Worm (Caenorhabditis elegans): ENCODE measurements around the gene F41C3.7.

The F41C3.7 gene

DNA sequence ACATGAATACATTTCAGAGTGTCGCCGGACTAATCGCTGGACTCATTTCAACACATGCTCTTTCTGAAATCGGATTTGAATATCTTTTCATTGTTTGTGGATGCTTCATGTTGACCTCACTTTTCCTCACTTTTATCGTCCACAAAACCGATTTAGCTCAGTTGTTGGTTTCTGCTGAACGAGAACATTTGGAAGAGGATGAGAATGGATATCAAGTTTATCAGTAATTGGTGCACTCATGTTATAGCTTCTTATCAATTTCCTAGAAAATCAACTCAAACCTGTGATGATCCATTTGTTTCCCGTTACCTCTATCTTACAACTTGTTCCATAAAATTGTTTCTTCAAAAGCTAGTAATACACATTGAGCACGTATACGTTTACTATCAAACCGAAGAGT is 33.8 kb upstream of the F41C3.7 start (continued):
- TF ChIP-seq Y79H2A.3 (GFP tag; conservative IDR thresholded peaks at IDR 0.05) = no peak
- no peak for TF ChIP-seq snpc-4 (GFP tag; optimal IDR thresholded peaks at IDR 0.05)
- peak in 1 of 4 experiments; percentile 45 for TF ChIP-seq snpc-4 (tag; optimal IDR thresholded peaks at IDR 0.05)
- no peak for TF ChIP-seq snpc-3.4 (tag; optimal IDR thresholded peaks at IDR 0.05)
- TF ChIP-seq mes-4 (tag; optimal IDR thresholded peaks at IDR 0.05) = no peak
- no peak for TF ChIP-seq bed-1 (GFP tag; IDR thresholded peaks at IDR 0.05)
- TF ChIP-seq rcor-1 (GFP tag; IDR thresholded peaks at IDR 0.05) = 0 out of 2 replicates have a peak, but pooled peaks have one; percentile 28
- no peak for TF ChIP-seq madf-10 (tag; optimal IDR thresholded peaks at IDR 0.05)
- 0 out of 2 replicates have a peak, but pooled peaks have one; percentile 53 for TF ChIP-seq hsf-1 (GFP tag; IDR thresholded peaks at IDR 0.05)
- no peak for TF ChIP-seq tlf-1 (GFP tag; optimal IDR thresholded peaks at IDR 0.05)
- TF ChIP-seq snpc-1.3 (tag; optimal IDR thresholded peaks at IDR 0.05; ENCODE audit: insufficient read depth) = no peak
- TF ChIP-seq zim-3 (tag; optimal IDR thresholded peaks at IDR 0.05) = no peak

- TF ChIP-seq mxl-1 (tag; optimal IDR thresholded peaks at IDR 0.05) (no peak), ztf-26 (tag; optimal IDR thresholded peaks at IDR 0.05) (no peak), madf-6 (GFP tag; IDR thresholded peaks at IDR 0.05) (peak; percentile 85), F57C9.4 (tag; optimal IDR thresholded peaks at IDR 0.05) (no peak), nhr-80 (tag; optimal IDR thresholded peaks at IDR 0.05) (no peak), aptf-3 (GFP tag; IDR thresholded peaks at IDR 0.05) (no peak), ceh-100 (GFP tag; IDR thresholded peaks at IDR 0.05) (no peak; the same call in 1 of the 2 replicates), let-607 (tag; optimal IDR thresholded peaks at IDR 0.05) (peak in 1 of 2 experiments; percentile 4), hmg-1.2 (GFP tag; IDR thresholded peaks at IDR 0.05) (peak; percentile 26; the same call in 1 of the 2 replicates), madf-3 (GFP tag; IDR thresholded peaks at IDR 0.05) (no peak), akir-1 (GFP tag; optimal IDR thresholded peaks at IDR 0.05) (no peak), Y79H2A.3 (GFP tag; conservative IDR thresholded peaks at IDR 0.05) (no peak), rpc-1 (optimal IDR thresholded peaks at IDR 0.05) (peak; percentile 25), rpc-1 (tag; optimal IDR thresholded peaks at IDR 0.05) (no peak), snpc-3.4 (tag; optimal IDR thresholded peaks at IDR 0.05) (peak; percentile 43), ztf-22 (GFP tag; optimal IDR thresholded peaks at IDR 0.05) (no peak), tbp1 (GFP tag; optimal IDR thresholded peaks at IDR 0.05) (peak; percentile 19), Y56A3A.18 (GFP tag; IDR thresholded peaks at IDR 0.05) (no peak), F37B4.10 (GFP tag; IDR thresholded peaks at IDR 0.05) (no peak), hmg-20 (GFP tag; IDR thresholded peaks at IDR 0.05) (no peak), F55B11.4 (tag; optimal IDR thresholded peaks at IDR 0.05; ENCODE audit: borderline replicate concordance, insufficient read depth) (no peak), efl-1 (GFP tag; optimal IDR thresholded peaks at IDR 0.05) (peak; percentile 76), cebp-1 (GFP tag; IDR thresholded peaks at IDR 0.05) (no peak), cebp-1 (tag; optimal IDR thresholded peaks at IDR 0.05) (peak; percentile 12), Y95B8A.8 (GFP tag; IDR thresholded peaks at IDR 0.05) (no peak), xnd-1 (tag; optimal IDR thresholded peaks at IDR 0.05) (peak; percentile 60), F52B5.7 (tag; optimal IDR thresholded peaks at IDR 0.05) (no peak), rcor-1 (GFP tag; IDR thresholded peaks at IDR 0.05) (0 out of 2 replicates have a peak, but pooled peaks have one; percentile 7), madf-8 (GFP tag; conservative IDR thresholded peaks at IDR 0.05) (peak; percentile 46), B0019.2 (GFP tag; conservative IDR thresholded peaks at IDR 0.05) (no peak), lsl-1 (GFP tag; optimal IDR thresholded peaks at IDR 0.05) (peak; percentile 91), D2030.7 (GFP tag; IDR thresholded peaks at IDR 0.05) (peak; percentile 61), lin-54 (GFP tag; optimal IDR thresholded peaks at IDR 0.05) (peak; percentile 79), ekl-4 (GFP tag; IDR thresholded peaks at IDR 0.05) (no peak), ztf-6 (GFP tag; IDR thresholded peaks at IDR 0.05) (no peak), F57A8.1 (GFP tag; optimal IDR thresholded peaks at IDR 0.05) (no peak), dpl-1 (GFP tag; optimal IDR thresholded peaks at IDR 0.05) (peak; percentile 22), nfyb-1 (GFP tag; IDR thresholded peaks at IDR 0.05) (no peak), T07F8.4 (tag; optimal IDR thresholded peaks at IDR 0.05) (no peak)
These were observed 31.5 kb upstream of the F41C3.7 start, which contains the start of the genes rpn-5 and scc-1 for ce11 chrII:4698266-4698771. TSS of gene rpn-5 (minus strand) at chrII:4698427. TSS of gene scc-1 (plus strand) at chrII:4698721.

All from whole organism, young adult.